Worm (Caenorhabditis elegans): Measurements from ENCODE around the gene C55A6.11.

DNA sequence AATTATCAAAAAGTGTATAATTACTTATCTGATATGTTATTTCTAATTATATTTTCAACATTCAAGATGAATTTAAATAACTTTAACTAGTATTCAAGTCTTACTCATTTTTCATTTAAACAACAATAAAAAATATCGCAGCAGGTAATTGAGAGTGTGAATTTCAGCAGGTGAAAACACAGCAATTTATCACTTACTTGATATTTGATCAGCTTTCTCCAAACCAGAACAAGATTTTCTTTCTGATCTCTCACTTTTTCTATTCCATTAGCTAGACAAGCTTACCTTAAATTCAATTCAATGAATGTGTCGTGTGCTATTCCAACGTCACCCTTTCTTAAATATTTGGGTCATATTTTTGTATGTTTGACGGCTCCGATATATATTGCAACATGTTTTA lies 34.8 kb upstream of the C55A6.11 start, which contains the start of gene srh-1:
- TF ChIP-seq klf-2 (GFP tag; conservative IDR thresholded peaks at IDR 0.05) (no peak), med-1 (GFP tag; optimal IDR thresholded peaks at IDR 0.05; ENCODE audit: insufficient read depth) (no peak), flt-1 (GFP tag; IDR thresholded peaks at IDR 0.05) (no peak), cog-1 (tag; optimal IDR thresholded peaks at IDR 0.05) (no peak)
